Fruit fly (Drosophila melanogaster) whole organism, wandering third instar larva: ENCODE measurements around the gene GABA-B-R2.

Experiments used
- Abd-B ChIP-seq: fragments of >200 bp; optimal IDR thresholded peaks from 2 replicates; lab custom pipeline; 2017; ENCODE audit warnings: missing biosample characterization, missing genetic modification characterization
- Myc ChIP-seq: fragments of >200 bp; optimal IDR thresholded peaks from 2 replicates; lab custom pipeline; 2017
- OdsH ChIP-seq: fragments of 200-800 bp; sonication (Bioruptor generic); optimal IDR thresholded peaks from 2 replicates; lab custom pipeline; 2016; ENCODE audit warnings: missing biosample characterization, mild to moderate bottlenecking, missing genetic modification characterization
- lola ChIP-seq: fragments of >200 bp; optimal IDR thresholded peaks from 2 replicates; lab custom pipeline; 2017; ENCODE audit warnings: missing biosample characterization, missing genetic modification characterization
- psq ChIP-seq: fragments of 200-800 bp; sonication (Bioruptor generic); optimal IDR thresholded peaks from 3 replicates; lab custom pipeline; 2017; ENCODE audit warnings: missing biosample characterization, mild to moderate bottlenecking, missing genetic modification characterization, moderate library complexity
- usp ChIP-seq: fragments of >200 bp; optimal IDR thresholded peaks from 2 replicates; lab custom pipeline; 2017; ENCODE audit warnings: missing biosample characterization, missing genetic modification characterization

- TF ChIP-seq psq (GFP tag; lab: Kevin White, UChicago) (no peak), usp (GFP tag; lab: Kevin White, UChicago) (no peak), Abd-B (GFP tag; lab: Kevin White, UChicago) (no peak), Myc (lab: Kevin White, UChicago) (no peak), lola (GFP tag; lab: Kevin White, UChicago) (no peak), OdsH (GFP tag; lab: Kevin White, UChicago) (no peak)
Measured at dm6 chr3R:21737264-21737663, 38.4 kb downstream of the GABA-B-R2 start, which contains the start of gene CG42870.
